Fruit fly (Drosophila melanogaster) whole organism, adult: ENCODE results near the gene Mst57Dc.

Experiments used
- kay ChIP-seq: fragments of 200-800 bp; sonication (Bioruptor generic); peaks from one replicate; lab custom pipeline; 2016; ENCODE audit warnings: missing biosample characterization, missing genetic modification characterization, borderline replicate concordance
- ovo ChIP-seq: fragments of 200-800 bp; sonication (Bioruptor generic); optimal IDR thresholded peaks from 2 replicates; lab custom pipeline; 2016; ENCODE audit warnings: missing biosample characterization, missing genetic modification characterization
- toe ChIP-seq: fragments of 200-800 bp; sonication (Bioruptor generic); optimal IDR thresholded peaks from 2 replicates; lab custom pipeline; 2016; ENCODE audit warnings: missing biosample characterization, missing genetic modification characterization

dm6 chr3R:25787198-25787597 lies 42.3 kb downstream of the Mst57Dc start, which contains the start of gene CG4960:
- TF ChIP-seq toe (GFP tag; lab: Kevin White, UChicago): no peak
- TF ChIP-seq kay (GFP tag; lab: Kevin White, UChicago): no peak
- no peak for TF ChIP-seq ovo (GFP tag; lab: Kevin White, UChicago)
